Fruit fly (Drosophila melanogaster): ENCODE measurements around the gene Blos3.

Blos3 gene

dm6 chr3L:18867521-18867920, 2.5 kb upstream of the Blos3 start, which contains the start of gene Dysb (continued):
- TF ChIP-seq Nf-YA (GFP tag; IDR thresholded peaks at IDR 0.05) (peak; percentile 54; the same call in 1 of the 2 replicates), Tbp (GFP tag; optimal IDR thresholded peaks at IDR 0.05) (no peak), gce (GFP tag; IDR thresholded peaks at IDR 0.05) (peak; percentile 90), CG1792 (GFP tag; optimal IDR thresholded peaks at IDR 0.05) (no peak), jumu (GFP tag; optimal IDR thresholded peaks at IDR 0.05) (peak; percentile 33), CG4360 (GFP tag; IDR thresholded peaks at IDR 0.05) (no peak; the same call in 1 of the 2 replicates), CG6813 (GFP tag; optimal IDR thresholded peaks at IDR 0.05) (peak; percentile 85), CG1024 (GFP tag; IDR thresholded peaks at IDR 0.05) (peak; percentile 79), CG2712 (tag; optimal IDR thresholded peaks at IDR 0.05) (peak; percentile 94), CG31365 (tag; optimal IDR thresholded peaks at IDR 0.05) (peak; percentile 60), caup (GFP tag; optimal IDR thresholded peaks at IDR 0.05; ENCODE audit: severe bottlenecking) (peak; percentile 88), pzg (GFP tag; optimal IDR thresholded peaks at IDR 0.05) (no peak), CG2875 (GFP tag; optimal IDR thresholded peaks at IDR 0.05) (peak; percentile 82), CG17361 (GFP tag; IDR thresholded peaks at IDR 0.05) (peak; percentile 89), stc (GFP tag; IDR thresholded peaks at IDR 0.05) (peak; percentile 89), Rfx (GFP tag; IDR thresholded peaks at IDR 0.05) (peak; percentile 96), Oaz (GFP tag; IDR thresholded peaks at IDR 0.05) (peak; percentile 81), CG10366 (GFP tag; IDR thresholded peaks at IDR 0.05) (peak; percentile 88), Spps (tag; optimal IDR thresholded peaks at IDR 0.05) (peak; percentile 68), CG2889 (GFP tag; IDR thresholded peaks at IDR 0.05) (peak; percentile 76), CG6272 (GFP tag; IDR thresholded peaks at IDR 0.05) (peak; percentile 64; the same call in 1 of the 2 replicates), Neu2 (GFP tag; optimal IDR thresholded peaks at IDR 0.05; ENCODE audit: borderline replicate concordance) (no peak), Fer1 (GFP tag; optimal IDR thresholded peaks at IDR 0.05) (peak; percentile 90), dysf (GFP tag; IDR thresholded peaks at IDR 0.05) (peak; percentile 89), slp2 (GFP tag; optimal IDR thresholded peaks at IDR 0.05) (peak; percentile 51), Hsf (GFP tag; optimal IDR thresholded peaks at IDR 0.05) (peak; percentile 72), ERR (GFP tag; optimal IDR thresholded peaks at IDR 0.05) (no peak), CG11723 (GFP tag; optimal IDR thresholded peaks at IDR 0.05) (peak; percentile 75), CG12236 (GFP tag; optimal IDR thresholded peaks at IDR 0.05) (no peak), slou (GFP tag; optimal IDR thresholded peaks at IDR 0.05) (peak; percentile 21), ac (GFP tag; optimal IDR thresholded peaks at IDR 0.05) (peak; percentile 47), CG17359 (tag; optimal IDR thresholded peaks at IDR 0.05) (peak; percentile 94), CG11093 (GFP tag; IDR thresholded peaks at IDR 0.05) (peak; percentile 63; the same call in 1 of the 3 replicates), lilli (GFP tag; optimal IDR thresholded peaks at IDR 0.05) (peak; percentile 84), CG3838 (GFP tag; optimal IDR thresholded peaks at IDR 0.05) (peak; percentile 4), hbn (GFP tag; IDR thresholded peaks at IDR 0.05; ENCODE audit: partially characterized antibody) (0 out of 2 replicates have a peak, but pooled peaks have one; percentile 34), cas (GFP tag; IDR thresholded peaks at IDR 0.05) (peak; percentile 84), Hand (GFP tag; optimal IDR thresholded peaks at IDR 0.05) (peak; percentile 81), Ravus (GFP tag; IDR thresholded peaks at IDR 0.05) (peak; percentile 31; the same call in 1 of the 2 replicates), Sry-β (GFP tag; optimal IDR thresholded peaks at IDR 0.05) (peak; percentile 10), lola (GFP tag; optimal IDR thresholded peaks at IDR 0.05) (peak in 1 of 3 experiments; percentile 78), Hr3 (GFP tag; optimal IDR thresholded peaks at IDR 0.05) (peak; percentile 83), CG33213 (GFP tag; optimal IDR thresholded peaks at IDR 0.05) (peak; percentile 20), ab (GFP tag; optimal IDR thresholded peaks at IDR 0.05) (peak; percentile 50), CG9609 (GFP tag; optimal IDR thresholded peaks at IDR 0.05) (peak; percentile 36), CG17186 (GFP tag; optimal IDR thresholded peaks at IDR 0.05) (no peak), CkIIα-i1 (GFP tag; IDR thresholded peaks at IDR 0.05) (no peak), CG10321 (GFP tag; IDR thresholded peaks at IDR 0.05) (peak; percentile 66), oc (tag; optimal IDR thresholded peaks at IDR 0.05) (peak; percentile 88), Drgx (GFP tag; IDR thresholded peaks at IDR 0.05) (peak; percentile 92), mld (GFP tag; IDR thresholded peaks at IDR 0.05; ENCODE audit: partially characterized antibody) (no peak)
